Worm (Caenorhabditis elegans) whole organism, L4/young adult: ENCODE measurements around the gene irld-49.

Source experiments
- W03F9.2 ChIP-seq: fragments of 150-350 bp; optimal IDR thresholded peaks from 2 replicates; lab custom pipeline; 2014; ENCODE audit warnings: missing biosample characterization, missing genetic modification characterization
- dao-5 ChIP-seq: sonication (generic microtip); optimal IDR thresholded peaks from 2 replicates; lab custom pipeline; 2016; ENCODE audit warnings: missing genotype, missing genetic modification characterization, moderate library complexity, missing compliant biosample characterization
- him-1 ChIP-seq: sonication (generic microtip); optimal IDR thresholded peaks from 2 replicates; lab custom pipeline; 2016; ENCODE audit warnings: missing genotype, missing genetic modification reagents, missing genetic modification characterization, missing compliant biosample characterization

- no peak for TF ChIP-seq him-1 (tag; lab: Kevin White, UChicago)
- no peak for TF ChIP-seq dao-5
- TF ChIP-seq W03F9.2 (tag; lab: Kevin White, UChicago): no peak
Observed at ce11 chrII:2920234-2920633, 23.7 kb upstream of the irld-49 start.
